Worm (Caenorhabditis elegans) whole organism, L4 larva: ENCODE results near the gene sra-13.
A peak's percentile ranks its signal among the peaks of the same experiment; 100 is the strongest.
"Not testable (repeated sequence)": the region's sequence is repeated elsewhere in the genome, so short reads cannot be mapped to it uniquely, and the experiment has no call there.

Experiments
- D1046.2 ChIP-seq: fragments of 200-800 bp; sonication (Bioruptor generic); IDR thresholded peaks from 2 replicates; pipeline ENCODE4 v1.3.6; 2022; ENCODE audit warnings: missing genetic modification characterization, missing compliant biosample characterization
- F10B5.3 ChIP-seq: sonication (generic microtip); optimal IDR thresholded peaks from 2 replicates; lab custom pipeline; 2016; ENCODE audit warnings: mild to moderate bottlenecking, missing genetic modification characterization, missing compliant biosample characterization
- F49E8.2 ChIP-seq: sonication (generic microtip); optimal IDR thresholded peaks from 2 replicates; lab custom pipeline; 2016; ENCODE audit warnings: missing compliant biosample characterization, mild to moderate bottlenecking, missing genetic modification characterization, borderline replicate concordance
- R02D3.7 ChIP-seq: fragments of 150-350 bp; sonication (generic microtip); optimal IDR thresholded peaks from 3 replicates; lab custom pipeline; 2014; ENCODE audit warnings: missing biosample characterization, missing genetic modification characterization
- T26A8.4 ChIP-seq: fragments of 200-800 bp; sonication (Bioruptor generic); IDR thresholded peaks from 2 replicates; pipeline ENCODE4 v1.3.6; 2022; ENCODE audit warnings: missing genetic modification characterization, missing compliant biosample characterization
- Y5F2A.4 ChIP-seq: fragments of 200-800 bp; sonication (Bioruptor generic); optimal IDR thresholded peaks from 2 replicates; lab custom pipeline; 2018; ENCODE audit warnings: mild to moderate bottlenecking, missing genetic modification characterization, missing compliant biosample characterization
- aha-1 ChIP-seq: fragments of 150-350 bp; peaks from one replicate; lab custom pipeline; 2014; ENCODE audit warnings: missing biosample characterization, missing genetic modification characterization
- cey-2 ChIP-seq: sonication (generic microtip); optimal IDR thresholded peaks from 3 replicates; lab custom pipeline; 2017; ENCODE audit warnings: missing genetic modification characterization, mild to moderate bottlenecking, missing compliant biosample characterization, antibody characterized with exemption, borderline replicate concordance; ENCODE audit not compliant: insufficient read depth
- ctbp-1 ChIP-seq: fragments of 200-800 bp; sonication (Bioruptor generic); IDR thresholded peaks from 2 replicates; pipeline ENCODE4 v1.3.6; 2022; ENCODE audit warnings: missing genetic modification reagents, missing genetic modification characterization, missing compliant biosample characterization
- daf-16 ChIP-seq, 3 experiments: sonication (generic microtip); optimal IDR thresholded peaks; 2 replicates each; lab custom pipeline; 2016 to 2017; ENCODE audit warnings: missing genetic modification characterization in 3 of 3, missing genetic modification reagents in 3 of 3, mild to moderate bottlenecking in 2 of 3, missing compliant biosample characterization in 2 of 3, missing biosample characterization in 1 of 3, moderate library complexity in 1 of 3
- dmd-8 ChIP-seq: fragments of 200-800 bp; sonication (Bioruptor generic); IDR thresholded peaks from 2 replicates; pipeline ENCODE4 v1.3.6; 2022; ENCODE audit warnings: missing genetic modification characterization, missing compliant biosample characterization
- dmd-9 ChIP-seq: fragments of 200-800 bp; sonication (Bioruptor generic); IDR thresholded peaks from 2 replicates; pipeline ENCODE4 v1.3.6; 2022; ENCODE audit warnings: missing genetic modification reagents, missing genetic modification characterization, missing compliant biosample characterization
- dpl-1 ChIP-seq: fragments of 150-350 bp; optimal IDR thresholded peaks from 2 replicates; lab custom pipeline; 2014; ENCODE audit warnings: missing biosample characterization, missing genetic modification reagents, missing genetic modification characterization
- hif-1 ChIP-seq, 2 experiments: sonication (generic microtip); optimal IDR thresholded peaks; 2 replicates each; lab custom pipeline; 2016 to 2017; ENCODE audit warnings: missing compliant biosample characterization in 2 of 2, missing genetic modification characterization in 2 of 2, missing genetic modification reagents in 2 of 2, missing genotype in 2 of 2, mild to moderate bottlenecking in 1 of 2
- hlh-11 ChIP-seq: fragments of 200-800 bp; sonication (Bioruptor generic); optimal IDR thresholded peaks from 2 replicates; lab custom pipeline; 2018; ENCODE audit warnings: mild to moderate bottlenecking, missing genetic modification characterization, missing compliant biosample characterization
- hmg-1.1 ChIP-seq: fragments of 200-800 bp; sonication (Bioruptor generic); IDR thresholded peaks from 2 replicates; pipeline ENCODE4 v1.3.6; 2022; ENCODE audit warnings: missing genetic modification reagents, missing genetic modification characterization, missing compliant biosample characterization
- lin-15B ChIP-seq: fragments of 150-350 bp; sonication (generic microtip); optimal IDR thresholded peaks from 3 replicates; lab custom pipeline; 2014; ENCODE audit warnings: missing biosample characterization, missing genetic modification characterization
- lin-29 ChIP-seq: fragments of 200-800 bp; sonication (Bioruptor generic); IDR thresholded peaks from 2 replicates; pipeline ENCODE4 v1.3.6; 2022; ENCODE audit warnings: missing genetic modification reagents, missing genetic modification characterization, missing compliant biosample characterization
- lsy-2 ChIP-seq, 2 experiments: fragments of 150-350 bp in 1 of 2; sonication (generic microtip) in 1 of 2; optimal IDR thresholded peaks; 2 replicates each; lab custom pipeline; 2014 to 2017; ENCODE audit warnings: missing biosample characterization in 2 of 2, missing genetic modification characterization in 2 of 2
- mep-1 ChIP-seq: fragments of 150-350 bp; sonication (generic microtip); optimal IDR thresholded peaks from 3 replicates; lab custom pipeline; 2014; ENCODE audit warnings: missing biosample characterization, missing genetic modification characterization
- mes-2 ChIP-seq: sonication (generic microtip); optimal IDR thresholded peaks from 2 replicates; lab custom pipeline; 2016; ENCODE audit warnings: missing genotype, mild to moderate bottlenecking, missing genetic modification characterization, missing compliant biosample characterization; ENCODE audit not compliant: poor library complexity, severe bottlenecking
- mxl-3 ChIP-seq: fragments of 200-800 bp; sonication (Bioruptor generic); optimal IDR thresholded peaks from 2 replicates; lab custom pipeline; 2018; ENCODE audit warnings: mild to moderate bottlenecking, missing genetic modification characterization, missing compliant biosample characterization
- nhr-102 ChIP-seq: sonication (generic microtip); optimal IDR thresholded peaks from 2 replicates; lab custom pipeline; 2016; ENCODE audit warnings: mild to moderate bottlenecking, missing genetic modification characterization, moderate library complexity, missing compliant biosample characterization
- nhr-237 ChIP-seq: sonication (generic microtip); optimal IDR thresholded peaks from 2 replicates; lab custom pipeline; 2017; ENCODE audit warnings: missing biosample characterization, missing genetic modification characterization
- nhr-28 ChIP-seq: fragments of 150-350 bp; optimal IDR thresholded peaks from 2 replicates; lab custom pipeline; 2014; ENCODE audit warnings: missing biosample characterization, missing genetic modification characterization
- snpc-4 ChIP-seq: fragments of 150-350 bp; optimal IDR thresholded peaks from 2 replicates; lab custom pipeline; 2014; ENCODE audit warnings: missing biosample characterization, missing genetic modification characterization
- unc-130 ChIP-seq: sonication (generic microtip); optimal IDR thresholded peaks from 2 replicates; lab custom pipeline; 2016; ENCODE audit warnings: missing genetic modification reagents, missing genetic modification characterization, missing compliant biosample characterization
- unc-39 ChIP-seq: sonication (generic microtip); optimal IDR thresholded peaks from 2 replicates; lab custom pipeline; 2017; ENCODE audit warnings: missing biosample characterization, missing genetic modification characterization
- zip-11 ChIP-seq: fragments of 200-800 bp; sonication (Bioruptor generic); IDR thresholded peaks from 2 replicates; pipeline ENCODE4 v1.3.6; 2022; ENCODE audit warnings: missing genetic modification characterization, missing compliant biosample characterization
- ztf-11 ChIP-seq: fragments of 150-350 bp; optimal IDR thresholded peaks from 2 replicates; lab custom pipeline; 2014; ENCODE audit warnings: missing biosample characterization, missing genetic modification characterization
- ztf-7 ChIP-seq: fragments of 150-350 bp; optimal IDR thresholded peaks from 2 replicates; lab custom pipeline; 2014; ENCODE audit warnings: missing biosample characterization, missing genetic modification characterization

sra-13 gene

DNA sequence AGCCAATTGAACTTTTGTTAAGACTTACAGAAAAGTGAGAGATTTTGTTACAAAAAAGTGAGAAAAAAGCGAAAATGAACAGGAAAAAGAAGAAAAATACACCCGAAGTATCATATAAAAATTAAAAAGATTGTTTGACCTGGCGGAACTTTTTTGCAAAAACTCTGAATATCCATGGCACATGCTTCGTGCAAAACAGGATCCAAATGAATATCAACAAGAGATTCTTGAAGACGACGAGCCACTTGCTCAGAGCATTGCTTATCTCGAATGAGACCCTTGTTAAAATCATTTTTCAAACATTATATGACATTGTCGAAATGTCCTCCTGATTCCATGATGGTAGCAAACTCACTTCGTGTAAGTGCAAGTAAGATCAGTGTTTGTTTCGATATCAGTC lies 12.3 kb downstream of the sra-13 start, which contains the start of gene F14E5.8:
F14E5.8 (plus strand) TSS at position 301 of the 400 bp plus-strand sequence.
- TF ChIP-seq Y5F2A.4 (GFP tag; lab: Kevin White, UChicago); lin-15B; F10B5.3 (tag; lab: Kevin White, UChicago): not testable (repeated sequence)
- TF ChIP-seq, all 104 proteins: peak for 0; not testable (repeated sequence) for 104

DNA sequence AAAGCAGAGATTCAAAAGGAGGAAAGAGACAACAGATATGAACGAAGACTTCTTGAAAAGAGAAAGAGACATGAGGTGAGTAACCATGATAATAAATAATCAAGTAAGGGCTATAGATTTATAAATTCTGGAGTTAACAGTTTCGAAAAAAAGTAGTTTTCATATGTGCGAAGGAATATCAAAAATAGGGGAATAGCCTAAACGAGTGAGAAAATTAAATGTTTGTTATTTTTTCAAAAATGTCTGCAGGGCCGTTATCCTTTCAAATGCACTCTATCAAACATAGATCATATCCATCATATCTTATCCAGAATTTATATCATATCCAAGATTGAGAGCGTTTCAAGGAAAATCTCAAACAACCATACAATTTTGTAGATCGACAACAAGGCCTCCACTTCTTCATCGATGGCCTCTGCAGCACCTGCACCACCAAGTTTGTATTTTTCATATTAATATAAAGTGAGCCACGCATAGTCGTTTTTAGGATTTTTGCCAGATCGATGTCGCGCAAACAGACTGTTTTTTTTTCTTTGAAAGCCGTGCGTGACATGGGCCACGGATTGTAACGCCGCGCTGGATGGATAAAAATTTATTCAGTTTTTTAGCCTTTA lies 13.4 kb downstream of the sra-13 start:
- TF ChIP-seq mep-1: peak; percentile 39
- no peak for TF ChIP-seq D1046.2 (GFP tag; lab: Robert Waterston, UW)
- TF ChIP-seq ztf-7 (tag; lab: Kevin White, UChicago): peak; percentile 82

DNA sequence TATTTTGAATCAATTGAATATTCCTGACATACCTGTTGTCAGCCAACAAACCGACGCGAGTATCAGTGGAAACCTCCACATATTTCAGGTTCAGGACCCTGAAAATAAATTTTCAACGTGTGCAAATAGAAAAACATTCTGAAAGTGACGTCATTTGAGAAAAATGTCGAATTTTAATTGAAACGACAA lies 21.2 kb downstream of the sra-13 start, which contains the start of gene F14E5.2:
F14E5.2 (minus strand) TSS at position 101 of the 189 bp plus-strand sequence.
- no peak for TF ChIP-seq T26A8.4 (GFP tag; lab: Robert Waterston, UW)
- no peak for TF ChIP-seq R02D3.7 (tag; lab: Kevin White, UChicago)
- no peak for TF ChIP-seq cey-2 (tag; lab: Kevin White, UChicago)
- TF ChIP-seq lin-29 (GFP tag; lab: Robert Waterston, UW): no peak
- TF ChIP-seq mes-2 (tag; lab: Kevin White, UChicago): no peak
- TF ChIP-seq ztf-11 (tag; lab: Kevin White, UChicago): no peak

DNA sequence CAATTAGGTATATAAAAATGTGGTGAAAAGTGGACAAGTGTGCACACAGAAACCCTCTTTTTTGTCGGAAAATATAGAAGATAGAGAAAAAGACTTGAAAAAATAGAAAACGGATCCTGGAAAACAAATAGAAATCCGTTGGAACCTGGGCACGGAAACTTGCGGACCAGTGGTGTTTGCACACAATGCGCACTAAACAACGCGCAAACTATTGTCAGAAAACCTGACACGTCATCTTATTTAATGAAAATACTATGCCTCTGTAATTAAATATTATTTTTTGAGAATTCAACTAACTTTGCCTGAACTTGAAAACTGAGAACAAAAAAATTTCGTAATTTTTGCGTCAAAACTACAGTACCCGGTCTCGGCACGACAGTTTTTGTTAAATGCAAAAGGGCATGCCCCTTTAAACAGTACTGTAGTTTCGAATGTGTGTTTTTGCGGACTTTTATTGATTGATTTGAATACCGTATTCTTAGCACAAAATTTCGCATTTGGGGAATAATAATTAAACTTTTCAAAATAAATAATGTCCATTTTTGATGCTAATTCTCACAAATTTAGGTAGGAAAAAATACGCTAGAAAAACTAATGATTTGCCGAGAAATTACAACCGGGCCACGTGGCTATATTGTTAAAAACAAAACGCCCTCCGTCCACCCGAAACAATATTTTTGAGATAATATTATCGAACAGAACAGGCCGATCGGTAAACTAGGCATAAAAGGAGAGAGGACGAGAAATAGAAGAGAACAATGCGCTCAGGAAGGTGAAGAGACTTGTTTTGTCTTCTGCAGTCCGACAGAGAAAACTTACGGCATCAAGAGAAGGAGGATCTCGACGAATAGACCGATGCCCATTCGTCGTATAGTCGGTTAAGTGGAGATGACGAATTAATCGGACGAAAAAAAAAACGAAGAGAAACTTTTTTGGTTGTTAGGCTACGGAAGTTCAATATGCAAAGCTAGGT lies 21.7 kb downstream of the sra-13 start:
- TF ChIP-seq unc-130: peak; percentile 14
- peak; percentile 7 for TF ChIP-seq mxl-3 (GFP tag; lab: Kevin White, UChicago)
- no peak for TF ChIP-seq ctbp-1 (GFP tag; lab: Robert Waterston, UW)
- TF ChIP-seq dmd-9 (GFP tag; lab: Robert Waterston, UW): no peak
- no peak for TF ChIP-seq zip-11 (GFP tag; lab: Robert Waterston, UW)
- no peak for TF ChIP-seq daf-16 (GFP tag; optimal IDR thresholded peaks at IDR 0.05; lab: Kevin White, UChicago)
- TF ChIP-seq daf-16 (tag; optimal IDR thresholded peaks at IDR 0.05; lab: Kevin White, UChicago): peak; percentile 8
- no peak for TF ChIP-seq hif-1 (tag; optimal IDR thresholded peaks at IDR 0.05; lab: Kevin White, UChicago)
- TF ChIP-seq F49E8.2: peak; percentile 52
- no peak for TF ChIP-seq unc-39
- no peak for TF ChIP-seq mes-2 (tag; lab: Kevin White, UChicago)
- no peak for TF ChIP-seq ztf-11 (tag; lab: Kevin White, UChicago)
- peak; percentile 36; the same call in 1 of the 2 replicates for TF ChIP-seq hmg-1.1 (GFP tag; lab: Robert Waterston, UW)
- no peak for TF ChIP-seq nhr-102 (tag; lab: Kevin White, UChicago)
- no peak for TF ChIP-seq snpc-4
- peak; percentile 24 for TF ChIP-seq dpl-1
- TF ChIP-seq lin-29 (GFP tag; lab: Robert Waterston, UW): no peak
- TF ChIP-seq aha-1: peak; percentile 76
- TF ChIP-seq nhr-28 (tag; lab: Kevin White, UChicago): peak; percentile 19
- TF ChIP-seq lsy-2 (tag; optimal IDR thresholded peaks at IDR 0.05; lab: Kevin White, UChicago): peak in 1 of 2 experiments; percentile 43
- no peak for TF ChIP-seq dmd-8
- no peak for TF ChIP-seq nhr-237 (tag; lab: Kevin White, UChicago)
- no peak for TF ChIP-seq hlh-11 (tag; lab: Kevin White, UChicago)
